Fruit fly (Drosophila melanogaster) S2 (cell line): ENCODE measurements around the gene Orc5.

Experiments
- CG8478 ChIP-seq: fragments of >200 bp; optimal IDR thresholded peaks from 2 replicates; lab custom pipeline; 2018
- CTCF ChIP-seq, 2 experiments: fragments of >200 bp; optimal IDR thresholded peaks; 2 replicates each; lab custom pipeline; 2018

DNA sequence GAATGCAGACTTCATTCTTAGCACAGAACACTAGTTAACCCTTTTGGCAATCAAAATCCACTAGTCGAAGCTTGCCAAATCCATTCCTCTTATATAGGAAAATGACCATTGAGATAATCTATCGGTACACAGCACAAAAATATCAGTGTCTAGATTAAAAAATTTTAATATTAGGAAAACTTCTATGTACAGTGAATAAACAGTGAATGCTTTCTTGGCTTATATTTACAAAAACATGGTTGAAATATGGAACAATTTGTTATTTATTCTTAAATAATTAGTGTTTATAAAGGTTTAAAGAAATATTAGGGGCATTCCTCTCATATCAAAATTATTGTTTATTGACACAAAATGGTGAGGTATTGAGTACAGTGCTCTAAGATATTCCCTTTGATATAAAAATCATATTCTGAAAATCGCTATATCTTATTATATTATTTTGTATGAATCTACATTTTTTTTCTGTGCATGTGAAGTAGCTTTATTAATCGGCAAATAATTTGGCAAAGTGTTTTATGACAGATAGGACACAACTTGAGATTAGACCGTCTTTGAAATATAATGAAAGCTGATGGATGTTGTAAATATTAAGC, 14.2 kb downstream of the Orc5 start, which contains the start of gene CG33306:
- no peak for TF ChIP-seq CG8478 (lab: Kevin White, UChicago)
- TF ChIP-seq CTCF (optimal IDR thresholded peaks at IDR 0.05; lab: Kevin White, UChicago), result no peak
